Worm (Caenorhabditis elegans) whole organism, young adult: ENCODE data around the gene Y57E12AL.6.

ENCODE experiments used
- D2030.7 ChIP-seq: fragments of 200-800 bp; sonication (Bioruptor generic); IDR thresholded peaks from 2 replicates; pipeline ENCODE4 v1.3.6; 2022; ENCODE audit warnings: missing genetic modification reagents, missing genetic modification characterization, missing compliant biosample characterization
- F23B12.7 ChIP-seq: sonication (generic microtip); optimal IDR thresholded peaks from 2 replicates; lab custom pipeline; 2017; ENCODE audit warnings: missing genetic modification characterization, mild to moderate bottlenecking, missing compliant biosample characterization, antibody characterized with exemption, moderate library complexity; ENCODE audit not compliant: insufficient read depth
- F49E8.2 ChIP-seq: sonication (generic microtip); optimal IDR thresholded peaks from 3 replicates; lab custom pipeline; 2017; ENCODE audit warnings: missing genetic modification characterization, mild to moderate bottlenecking, missing compliant biosample characterization, antibody characterized with exemption, moderate library complexity; ENCODE audit not compliant: insufficient read depth
- F52B5.7 ChIP-seq: sonication (generic microtip); optimal IDR thresholded peaks from 2 replicates; lab custom pipeline; 2016; ENCODE audit warnings: mild to moderate bottlenecking, missing genetic modification characterization, missing compliant biosample characterization
- F55B11.4 ChIP-seq: sonication (generic microtip); optimal IDR thresholded peaks from 2 replicates; lab custom pipeline; 2016; ENCODE audit warnings: missing compliant biosample characterization, missing genetic modification characterization, borderline replicate concordance; ENCODE audit not compliant: insufficient read depth
- F57C9.4 ChIP-seq: sonication (generic microtip); optimal IDR thresholded peaks from 2 replicates; lab custom pipeline; 2017; ENCODE audit warnings: mild to moderate bottlenecking, missing genetic modification characterization, missing compliant biosample characterization
- T07F8.4 ChIP-seq: sonication (generic microtip); optimal IDR thresholded peaks from 2 replicates; lab custom pipeline; 2016; ENCODE audit warnings: mild to moderate bottlenecking, missing genetic modification characterization, moderate library complexity, missing compliant biosample characterization
- T26A5.8 ChIP-seq: sonication (generic microtip); optimal IDR thresholded peaks from 2 replicates; lab custom pipeline; 2016; ENCODE audit warnings: missing genetic modification characterization, missing compliant biosample characterization
- Y53F4B.3 ChIP-seq: fragments of 200-800 bp; sonication (Bioruptor generic); IDR thresholded peaks from 2 replicates; pipeline ENCODE4 v1.3.6; 2022; ENCODE audit warnings: missing genetic modification reagents, missing genetic modification characterization, missing compliant biosample characterization
- Y53G8AR.9 ChIP-seq: fragments of 200-800 bp; sonication (Bioruptor generic); conservative IDR thresholded peaks from 2 replicates; pipeline ENCODE4 v1.3.6; 2022; ENCODE audit warnings: missing genetic modification reagents, missing genetic modification characterization, missing compliant biosample characterization
- ZK185.1 ChIP-seq: sonication (generic microtip); optimal IDR thresholded peaks from 2 replicates; lab custom pipeline; 2016; ENCODE audit warnings: mild to moderate bottlenecking, missing genetic modification characterization, missing compliant biosample characterization; ENCODE audit not compliant: poor library complexity, severe bottlenecking
- ama-1 ChIP-seq, 3 experiments: fragments of 150-350 bp in 1 of 3; sonication (generic microtip) in 2 of 3; optimal IDR thresholded peaks; 2 replicates each; lab custom pipeline; 2014 to 2018; ENCODE audit warnings: missing biosample characterization in 2 of 3, missing genetic modification characterization in 2 of 3, missing genetic modification reagents in 2 of 3
- atf-7 ChIP-seq: sonication (generic microtip); optimal IDR thresholded peaks from 2 replicates; lab custom pipeline; 2017; ENCODE audit warnings: mild to moderate bottlenecking, missing genetic modification characterization, missing compliant biosample characterization
- attf-5 ChIP-seq: fragments of 200-800 bp; sonication (Bioruptor generic); optimal IDR thresholded peaks from 2 replicates; lab custom pipeline; 2018; ENCODE audit warnings: mild to moderate bottlenecking, missing genetic modification characterization, missing compliant biosample characterization
- cebp-1 ChIP-seq, 2 experiments: fragments of 200-800 bp in 1 of 2; sonication (Bioruptor generic) in 1 of 2; sonication (generic microtip) in 1 of 2; IDR thresholded peaks in 1 of 2; optimal IDR thresholded peaks in 1 of 2; 2 replicates each; pipeline versions ENCODE4 v1.3.6 to Lab custom; 2017 to 2022; ENCODE audit warnings: missing compliant biosample characterization in 2 of 2, missing genetic modification characterization in 2 of 2, mild to moderate bottlenecking in 1 of 2, missing genetic modification reagents in 1 of 2, moderate library complexity in 1 of 2
- cebp-2 ChIP-seq: fragments of 200-800 bp; sonication (Bioruptor generic); IDR thresholded peaks from 2 replicates; pipeline ENCODE4 v1.3.6; 2022; ENCODE audit warnings: missing genetic modification characterization, missing compliant biosample characterization
- ceh-40 ChIP-seq: fragments of 200-800 bp; sonication (Bioruptor generic); IDR thresholded peaks from 2 replicates; pipeline ENCODE4 v1.3.6; 2022; ENCODE audit warnings: missing genetic modification characterization, missing compliant biosample characterization
- die-1 ChIP-seq: sonication (generic microtip); optimal IDR thresholded peaks from 2 replicates; lab custom pipeline; 2016; ENCODE audit warnings: missing genotype, mild to moderate bottlenecking, missing genetic modification characterization, missing compliant biosample characterization
- egl-18 ChIP-seq: fragments of 200-800 bp; sonication (Bioruptor generic); IDR thresholded peaks from 2 replicates; pipeline ENCODE4 v1.3.6; 2022; ENCODE audit warnings: missing genetic modification reagents, missing genetic modification characterization, missing compliant biosample characterization
- fkh-3 ChIP-seq: sonication (generic microtip); optimal IDR thresholded peaks from 2 replicates; lab custom pipeline; 2016; ENCODE audit warnings: mild to moderate bottlenecking, missing genetic modification characterization, missing compliant biosample characterization
- hlh-12 ChIP-seq: sonication (generic microtip); optimal IDR thresholded peaks from 2 replicates; lab custom pipeline; 2016; ENCODE audit warnings: missing genetic modification characterization, missing compliant biosample characterization
- hlh-26 ChIP-seq: fragments of 200-800 bp; sonication (Bioruptor generic); conservative IDR thresholded peaks from 2 replicates; pipeline ENCODE4 v1.3.6; 2022; ENCODE audit warnings: missing genetic modification reagents, missing genetic modification characterization, missing compliant biosample characterization
- hrde-1 ChIP-seq: sonication (generic microtip); optimal IDR thresholded peaks from 2 replicates; lab custom pipeline; 2016; ENCODE audit warnings: missing genetic modification characterization, mild to moderate bottlenecking, missing compliant biosample characterization, moderate library complexity, missing genotype, missing genetic modification reagents, borderline replicate concordance
- hsf-1 ChIP-seq: fragments of 200-800 bp; sonication (Bioruptor generic); IDR thresholded peaks from 2 replicates; pipeline ENCODE4 v1.3.6; 2022; ENCODE audit warnings: missing genetic modification reagents, missing genetic modification characterization, missing compliant biosample characterization
- lag-1 ChIP-seq: fragments of 200-800 bp; sonication (Bioruptor generic); IDR thresholded peaks from 2 replicates; pipeline ENCODE4 v1.3.6; 2022; ENCODE audit warnings: missing genetic modification reagents, missing genetic modification characterization, missing compliant biosample characterization
- lin-54 ChIP-seq: fragments of 200-800 bp; sonication (Bioruptor generic); optimal IDR thresholded peaks from 2 replicates; lab custom pipeline; 2018; ENCODE audit warnings: mild to moderate bottlenecking, missing genetic modification characterization, missing compliant biosample characterization
- lsl-1 ChIP-seq: fragments of 200-800 bp; sonication (Bioruptor generic); optimal IDR thresholded peaks from 2 replicates; lab custom pipeline; 2018; ENCODE audit warnings: mild to moderate bottlenecking, missing genetic modification characterization, moderate library complexity, missing compliant biosample characterization
- madf-3 ChIP-seq: fragments of 200-800 bp; sonication (Bioruptor generic); IDR thresholded peaks from 2 replicates; pipeline ENCODE4 v1.3.6; 2022; ENCODE audit warnings: missing genetic modification reagents, missing genetic modification characterization, missing compliant biosample characterization
- nfya-2 ChIP-seq: fragments of 200-800 bp; sonication (Bioruptor generic); IDR thresholded peaks from 2 replicates; pipeline ENCODE4 v1.3.6; 2022; ENCODE audit warnings: missing genetic modification reagents, missing genetic modification characterization, missing compliant biosample characterization
- nfyb-1 ChIP-seq: fragments of 200-800 bp; sonication (Bioruptor generic); IDR thresholded peaks from 2 replicates; pipeline ENCODE4 v1.3.6; 2022; ENCODE audit warnings: missing genetic modification reagents, missing genetic modification characterization, missing compliant biosample characterization
- nhr-120 ChIP-seq: fragments of 200-800 bp; sonication (Bioruptor generic); IDR thresholded peaks from 2 replicates; pipeline ENCODE4 v1.3.6; 2022; ENCODE audit warnings: missing genetic modification characterization, missing compliant biosample characterization
- nhr-80 ChIP-seq: sonication (generic microtip); optimal IDR thresholded peaks from 2 replicates; lab custom pipeline; 2016; ENCODE audit warnings: missing genetic modification characterization, missing compliant biosample characterization
- pbrm-1 ChIP-seq: fragments of 200-800 bp; sonication (Bioruptor generic); IDR thresholded peaks from 2 replicates; pipeline ENCODE4 v1.3.6; 2022; ENCODE audit warnings: missing genetic modification reagents, missing genetic modification characterization, missing compliant biosample characterization
- rcor-1 ChIP-seq: fragments of 200-800 bp; sonication (Bioruptor generic); IDR thresholded peaks from 2 replicates; pipeline ENCODE4 v1.3.6; 2022; ENCODE audit warnings: missing genetic modification reagents, missing genetic modification characterization, missing compliant biosample characterization
- sea-2 ChIP-seq: fragments of 200-800 bp; sonication (Bioruptor generic); IDR thresholded peaks from 2 replicates; pipeline ENCODE4 v1.3.6; 2022; ENCODE audit warnings: missing genetic modification characterization, missing compliant biosample characterization
- snpc-3.4 ChIP-seq: sonication (generic microtip); optimal IDR thresholded peaks from 2 replicates; lab custom pipeline; 2017; ENCODE audit warnings: missing genetic modification characterization, mild to moderate bottlenecking, missing compliant biosample characterization, antibody characterized with exemption, moderate library complexity, missing genotype, missing genetic modification reagents
- snpc-4 ChIP-seq, 5 experiments: fragments of 150-350 bp in 1 of 5; sonication (generic microtip) in 4 of 5; optimal IDR thresholded peaks; 2 replicates each; lab custom pipeline; 2014 to 2018; ENCODE audit warnings: missing genetic modification characterization in 5 of 5, missing biosample characterization in 3 of 5, antibody characterized with exemption in 2 of 5, mild to moderate bottlenecking in 2 of 5, missing compliant biosample characterization in 2 of 5, missing genotype in 2 of 5, moderate library complexity in 2 of 5, missing genetic modification reagents in 1 of 5
- unc-62 ChIP-seq: fragments of 150-350 bp; optimal IDR thresholded peaks from 2 replicates; lab custom pipeline; 2014; ENCODE audit warnings: missing biosample characterization, missing genetic modification reagents, missing genetic modification characterization
- ztf-18 ChIP-seq: sonication (generic microtip); optimal IDR thresholded peaks from 2 replicates; lab custom pipeline; 2016; ENCODE audit warnings: missing genotype, mild to moderate bottlenecking, missing genetic modification characterization, missing compliant biosample characterization
- ztf-28 ChIP-seq: fragments of 200-800 bp; sonication (Bioruptor generic); IDR thresholded peaks from 2 replicates; pipeline ENCODE4 v1.3.6; 2022; ENCODE audit warnings: missing genetic modification reagents, missing genetic modification characterization, missing compliant biosample characterization
- ztf-6 ChIP-seq: fragments of 200-800 bp; sonication (Bioruptor generic); IDR thresholded peaks from 2 replicates; pipeline ENCODE4 v1.3.6; 2022; ENCODE audit warnings: missing genetic modification reagents, missing genetic modification characterization, missing compliant biosample characterization

Gene Y57E12AL.6

ce11 chrV:7093720-7094401 is 33.6 kb upstream of the Y57E12AL.6 start, which contains the start of gene nhr-135 (continued):
- TF ChIP-seq snpc-4 (GFP tag; optimal IDR thresholded peaks at IDR 0.05; lab: Kevin White, UChicago) (no peak), snpc-4 (tag; optimal IDR thresholded peaks at IDR 0.05; lab: Kevin White, UChicago) (peak in 1 of 4 experiments; percentile 35), nfya-2 (GFP tag; lab: Robert Waterston, UW) (no peak), nfyb-1 (GFP tag; lab: Robert Waterston, UW) (peak; percentile 72; the same call in 1 of the 2 replicates), F57C9.4 (tag; lab: Kevin White, UChicago) (no peak), lsl-1 (GFP tag; lab: Kevin White, UChicago) (no peak), ZK185.1 (tag; lab: Kevin White, UChicago) (peak; percentile 38), nhr-80 (tag; lab: Kevin White, UChicago) (peak; percentile 92), cebp-1 (GFP tag; IDR thresholded peaks at IDR 0.05; lab: Robert Waterston, UW) (0 out of 2 replicates have a peak, but pooled peaks have one; percentile 26), cebp-1 (tag; optimal IDR thresholded peaks at IDR 0.05; lab: Kevin White, UChicago) (peak; percentile 71), snpc-3.4 (no peak), D2030.7 (GFP tag; lab: Robert Waterston, UW) (no peak), ztf-28 (GFP tag; lab: Robert Waterston, UW) (no peak), atf-7 (tag; lab: Kevin White, UChicago) (peak; percentile 45), F55B11.4 (tag; lab: Kevin White, UChicago) (no peak), ztf-18 (tag; lab: Kevin White, UChicago) (no peak), attf-5 (GFP tag; lab: Kevin White, UChicago) (peak; percentile 66), F52B5.7 (tag; lab: Kevin White, UChicago) (no peak), unc-62 (GFP tag; lab: Kevin White, UChicago) (no peak), T07F8.4 (tag; lab: Kevin White, UChicago) (no peak), T26A5.8 (no peak), F23B12.7 (tag; lab: Kevin White, UChicago) (no peak), nhr-120 (GFP tag; lab: Robert Waterston, UW) (no peak), pbrm-1 (GFP tag; lab: Robert Waterston, UW) (no peak), F49E8.2 (no peak)
- TF ChIP-seq, all 124 proteins: peak for 22

- TF ChIP-seq ceh-40 (GFP tag; lab: Robert Waterston, UW) (no peak), Y53G8AR.9 (0 out of 2 replicates have a peak, but pooled peaks have one; percentile 31), fkh-3 (tag; lab: Kevin White, UChicago) (no peak), lag-1 (GFP tag; lab: Robert Waterston, UW) (no peak), snpc-4 (GFP tag; optimal IDR thresholded peaks at IDR 0.05; lab: Kevin White, UChicago) (no peak), snpc-4 (tag; optimal IDR thresholded peaks at IDR 0.05; lab: Kevin White, UChicago) (no peak), pbrm-1 (GFP tag; lab: Robert Waterston, UW) (no peak), hsf-1 (GFP tag; lab: Robert Waterston, UW) (no peak), ztf-6 (GFP tag; lab: Robert Waterston, UW) (no peak), hlh-12 (tag; lab: Kevin White, UChicago) (no peak), T26A5.8 (no peak), madf-3 (GFP tag; lab: Robert Waterston, UW) (no peak), hrde-1 (tag; lab: Kevin White, UChicago) (no peak), ama-1 (optimal IDR thresholded peaks at IDR 0.05; lab: Kevin White, UChicago) (peak; percentile 43), ama-1 (GFP tag; optimal IDR thresholded peaks at IDR 0.05; lab: Kevin White, UChicago) (no peak), hlh-26 (GFP tag; lab: Robert Waterston, UW) (no peak), sea-2 (no peak), rcor-1 (GFP tag; lab: Robert Waterston, UW) (no peak), egl-18 (0 out of 2 replicates have a peak, but pooled peaks have one; percentile 30), nfyb-1 (GFP tag; lab: Robert Waterston, UW) (no peak), cebp-2 (GFP tag; lab: Robert Waterston, UW) (no peak), nhr-120 (GFP tag; lab: Robert Waterston, UW) (no peak), lin-54 (GFP tag; lab: Kevin White, UChicago) (no peak), Y53F4B.3 (GFP tag; lab: Robert Waterston, UW) (no peak), die-1 (tag; lab: Kevin White, UChicago) (no peak)
- TF ChIP-seq, all 124 proteins: peak for 3
Observed at ce11 chrV:7091287-7091686, 31.0 kb upstream of the Y57E12AL.6 start, which contains the start of gene nhr-286. Gene nhr-286, minus strand, starts transcription at chrV:7091610.
